Worm (Caenorhabditis elegans) whole organism, L3 larva: ENCODE data around the gene C16D9.9.

ENCODE experiments used
- ceh-9 ChIP-seq: sonication (generic microtip); optimal IDR thresholded peaks from 2 replicates; lab custom pipeline; 2018; ENCODE audit warnings: missing biosample characterization, missing genetic modification characterization
- jun-1 ChIP-seq: fragments of 150-350 bp; optimal IDR thresholded peaks from 2 replicates; lab custom pipeline; 2014; ENCODE audit warnings: missing biosample characterization, missing genetic modification reagents, missing genetic modification characterization
- nhr-77 ChIP-seq: fragments of 150-350 bp; optimal IDR thresholded peaks from 2 replicates; lab custom pipeline; 2014; ENCODE audit warnings: missing biosample characterization, missing genetic modification characterization
- pha-4 ChIP-seq: fragments of 150-350 bp; optimal IDR thresholded peaks from 2 replicates; lab custom pipeline; 2014; ENCODE audit warnings: missing biosample characterization, missing genetic modification reagents, missing genetic modification characterization

DNA sequence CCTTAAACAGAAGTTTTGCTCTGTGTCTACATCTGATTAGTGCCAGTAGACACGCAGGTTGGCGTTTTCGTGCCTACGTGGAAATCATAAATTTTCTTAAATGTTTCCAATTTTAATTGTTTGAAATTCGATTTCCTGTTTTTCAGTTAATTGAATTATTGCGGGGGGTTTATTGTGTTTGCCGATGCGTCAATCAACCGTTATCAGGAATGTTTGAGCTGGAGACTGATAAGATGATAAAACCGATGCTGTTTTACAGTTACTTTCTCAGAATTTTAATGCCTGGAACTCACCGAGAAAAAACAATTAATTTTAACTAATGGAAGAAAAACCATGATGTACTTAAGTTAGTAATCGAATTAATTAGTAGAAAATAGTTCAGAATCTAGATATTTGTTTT, 46.9 kb upstream of the C16D9.9 start:
- TF ChIP-seq pha-4 (no peak), nhr-77 (tag; lab: Kevin White, UChicago) (no peak), jun-1 (tag; lab: Kevin White, UChicago) (no peak), ceh-9 (no peak)
